Worm (Caenorhabditis elegans): ENCODE results near the gene srg-69.

The srg-69 gene

ce11 chrII:5320205-5320951 lies 35.1 kb upstream of the srg-69 start:
- no peak for TF ChIP-seq hmbx-1 (tag; optimal IDR thresholded peaks at IDR 0.05)

- TF ChIP-seq hmbx-1 (tag; optimal IDR thresholded peaks at IDR 0.05) (no peak), tbx-11 (GFP tag; IDR thresholded peaks at IDR 0.05) (no peak), ceh-36 (tag; optimal IDR thresholded peaks at IDR 0.05) (peak; percentile 29), pes-1 (GFP tag; IDR thresholded peaks at IDR 0.05) (no peak), hmg-4 (GFP tag; optimal IDR thresholded peaks at IDR 0.05) (peak; percentile 42), ets-7 (tag; optimal IDR thresholded peaks at IDR 0.05) (no peak), tra-4 (tag; optimal IDR thresholded peaks at IDR 0.05) (no peak), flt-1 (GFP tag; IDR thresholded peaks at IDR 0.05) (no peak), tbx-37 (GFP tag; conservative IDR thresholded peaks at IDR 0.05) (no peak)
Observed at ce11 chrII:5321718-5322286, 33.7 kb upstream of the srg-69 start.

- TF ChIP-seq tbx-11 (GFP tag; IDR thresholded peaks at IDR 0.05) (no peak), ama-1 (optimal IDR thresholded peaks at IDR 0.05) (no peak), tbx-37 (GFP tag; conservative IDR thresholded peaks at IDR 0.05) (no peak), tra-4 (tag; optimal IDR thresholded peaks at IDR 0.05) (no peak), flt-1 (GFP tag; IDR thresholded peaks at IDR 0.05) (no peak), aly-1 (tag; optimal IDR thresholded peaks at IDR 0.05) (no peak), hmbx-1 (tag; optimal IDR thresholded peaks at IDR 0.05) (no peak), scrt-1 (GFP tag; IDR thresholded peaks at IDR 0.05) (no peak), F13C5.2 (tag; optimal IDR thresholded peaks at IDR 0.05) (no peak), hnd-1 (tag; optimal IDR thresholded peaks at IDR 0.05) (no peak)
Observed at ce11 chrII:5322732-5323326, 32.7 kb upstream of the srg-69 start, which contains the start of gene vhp-1. Gene vhp-1 (plus strand): TSS chrII:5323276.

- TF ChIP-seq ets-7 (tag; optimal IDR thresholded peaks at IDR 0.05) = no peak
- no peak for TF ChIP-seq ceh-13 (GFP tag; optimal IDR thresholded peaks at IDR 0.05)
- TF ChIP-seq tbx-37 (GFP tag; conservative IDR thresholded peaks at IDR 0.05) = no peak
Observed at ce11 chrII:5323773-5324172, 31.7 kb upstream of the srg-69 start.

ce11 chrII:5324653-5325052 lies 30.8 kb upstream of the srg-69 start:
- TF ChIP-seq ets-7 (tag; optimal IDR thresholded peaks at IDR 0.05) = no peak
- TF ChIP-seq hmbx-1 (tag; optimal IDR thresholded peaks at IDR 0.05) = no peak
- no peak for TF ChIP-seq sea-1 (GFP tag; conservative IDR thresholded peaks at IDR 0.05)
- no peak for TF ChIP-seq hmg-4 (GFP tag; optimal IDR thresholded peaks at IDR 0.05)
- no peak for TF ChIP-seq ceh-13 (GFP tag; optimal IDR thresholded peaks at IDR 0.05)
- TF ChIP-seq tra-4 (tag; optimal IDR thresholded peaks at IDR 0.05) = no peak
- TF ChIP-seq hnd-1 (tag; optimal IDR thresholded peaks at IDR 0.05) = no peak
- TF ChIP-seq B0310.2 (tag; optimal IDR thresholded peaks at IDR 0.05) = no peak
- no peak for TF ChIP-seq pes-1 (GFP tag; IDR thresholded peaks at IDR 0.05)
- TF ChIP-seq F13C5.2 (tag; optimal IDR thresholded peaks at IDR 0.05) = no peak
- no peak for TF ChIP-seq ceh-36 (tag; optimal IDR thresholded peaks at IDR 0.05)
- TF ChIP-seq tbx-11 (GFP tag; IDR thresholded peaks at IDR 0.05) = no peak
- no peak for TF ChIP-seq aly-1 (tag; optimal IDR thresholded peaks at IDR 0.05)
- TF ChIP-seq flt-1 (GFP tag; IDR thresholded peaks at IDR 0.05) = no peak
- TF ChIP-seq tbx-37 (GFP tag; conservative IDR thresholded peaks at IDR 0.05) = no peak
- TF ChIP-seq ama-1 (optimal IDR thresholded peaks at IDR 0.05) = no peak
- no peak for TF ChIP-seq scrt-1 (GFP tag; IDR thresholded peaks at IDR 0.05)

- TF ChIP-seq tbx-37 (GFP tag; conservative IDR thresholded peaks at IDR 0.05) = no peak
- TF ChIP-seq hmg-4 (GFP tag; optimal IDR thresholded peaks at IDR 0.05) = no peak
- TF ChIP-seq scrt-1 (GFP tag; IDR thresholded peaks at IDR 0.05) = no peak
- no peak for TF ChIP-seq pes-1 (GFP tag; IDR thresholded peaks at IDR 0.05)
- no peak for TF ChIP-seq hmbx-1 (tag; optimal IDR thresholded peaks at IDR 0.05)
- TF ChIP-seq ceh-36 (tag; optimal IDR thresholded peaks at IDR 0.05) = no peak
- TF ChIP-seq tra-4 (tag; optimal IDR thresholded peaks at IDR 0.05) = no peak
Observed at ce11 chrII:5326024-5326627, 29.4 kb upstream of the srg-69 start.

- TF ChIP-seq ceh-36 (tag; optimal IDR thresholded peaks at IDR 0.05) (no peak), tbx-11 (GFP tag; IDR thresholded peaks at IDR 0.05) (no peak), tra-4 (tag; optimal IDR thresholded peaks at IDR 0.05) (no peak), B0310.2 (tag; optimal IDR thresholded peaks at IDR 0.05) (no peak), hnd-1 (tag; optimal IDR thresholded peaks at IDR 0.05) (no peak), ceh-13 (GFP tag; optimal IDR thresholded peaks at IDR 0.05) (no peak), ama-1 (optimal IDR thresholded peaks at IDR 0.05) (no peak), tbx-37 (GFP tag; conservative IDR thresholded peaks at IDR 0.05) (no peak), scrt-1 (GFP tag; IDR thresholded peaks at IDR 0.05) (no peak), hmg-4 (GFP tag; optimal IDR thresholded peaks at IDR 0.05) (no peak), aly-1 (tag; optimal IDR thresholded peaks at IDR 0.05) (no peak), pes-1 (GFP tag; IDR thresholded peaks at IDR 0.05) (no peak), ets-7 (tag; optimal IDR thresholded peaks at IDR 0.05) (no peak), F13C5.2 (tag; optimal IDR thresholded peaks at IDR 0.05) (no peak), hmbx-1 (tag; optimal IDR thresholded peaks at IDR 0.05) (no peak), sea-1 (GFP tag; conservative IDR thresholded peaks at IDR 0.05) (no peak)
Observed at ce11 chrII:5326891-5327290, 28.6 kb upstream of the srg-69 start.

Measured in whole organism, early embryonic.